Fruit fly (Drosophila melanogaster): ENCODE results near the gene nau.

The nau gene

dm6 chr3R:23723381-23724034, 5.4 kb upstream of the nau start (continued):
- TF ChIP-seq otp (GFP tag; IDR thresholded peaks at IDR 0.05) (peak; percentile 75; the same call in 2 of the 3 replicates), Adf1 (GFP tag; IDR thresholded peaks at IDR 0.05) (no peak), z (GFP tag; IDR thresholded peaks at IDR 0.05) (peak; percentile 56; the same call in 1 of the 3 replicates), CG4854 (GFP tag; optimal IDR thresholded peaks at IDR 0.05) (peak; percentile 37), CG11247 (GFP tag; IDR thresholded peaks at IDR 0.05) (no peak), lab (GFP tag; optimal IDR thresholded peaks at IDR 0.05) (peak; percentile 56), Xrp1 (GFP tag; IDR thresholded peaks at IDR 0.05) (peak; percentile 90), Chrac-16 (GFP tag; optimal IDR thresholded peaks at IDR 0.05) (no peak), sob (GFP tag; IDR thresholded peaks at IDR 0.05) (no peak), CG11695 (GFP tag; IDR thresholded peaks at IDR 0.05) (peak; percentile 44; the same call in 1 of the 3 replicates), NK7.1 (GFP tag; optimal IDR thresholded peaks at IDR 0.05) (no peak), CG34376 (GFP tag; optimal IDR thresholded peaks at IDR 0.05) (peak; percentile 88), Dbx (GFP tag; IDR thresholded peaks at IDR 0.05) (peak; percentile 78; the same call in 2 of the 3 replicates), sim (GFP tag; IDR thresholded peaks at IDR 0.05) (peak; percentile 72), aop (GFP tag; IDR thresholded peaks at IDR 0.05) (no peak), CG18011 (GFP tag; optimal IDR thresholded peaks at IDR 0.05) (no peak), CG3838 (GFP tag; optimal IDR thresholded peaks at IDR 0.05) (no peak), CG10654 (GFP tag; optimal IDR thresholded peaks at IDR 0.05) (no peak), CG10147 (GFP tag; optimal IDR thresholded peaks at IDR 0.05) (no peak), Camta (GFP tag; optimal IDR thresholded peaks at IDR 0.05) (peak; percentile 49), ci (GFP tag; IDR thresholded peaks at IDR 0.05) (peak; percentile 81), CG10462 (GFP tag; optimal IDR thresholded peaks at IDR 0.05) (peak; percentile 21), ken (GFP tag; IDR thresholded peaks at IDR 0.05) (0 out of 3 replicates have a peak, but pooled peaks have one; percentile 12), repo (GFP tag; optimal IDR thresholded peaks at IDR 0.05) (peak; percentile 85), caup (GFP tag; optimal IDR thresholded peaks at IDR 0.05; ENCODE audit: severe bottlenecking) (peak; percentile 27), CG16779 (GFP tag; IDR thresholded peaks at IDR 0.05) (no peak), dati (GFP tag; IDR thresholded peaks at IDR 0.05) (0 out of 2 replicates have a peak, but pooled peaks have one; percentile 19), CG33213 (GFP tag; optimal IDR thresholded peaks at IDR 0.05) (peak; percentile 61), CG12769 (tag; optimal IDR thresholded peaks at IDR 0.05) (no peak), dpn (GFP tag; optimal IDR thresholded peaks at IDR 0.05) (no peak), pfk (GFP tag; optimal IDR thresholded peaks at IDR 0.05) (peak; percentile 43), eyg (GFP tag; optimal IDR thresholded peaks at IDR 0.05) (peak; percentile 75), eve (GFP tag; optimal IDR thresholded peaks at IDR 0.05) (peak in 1 of 2 experiments; percentile 85), lbe (GFP tag; optimal IDR thresholded peaks at IDR 0.05) (peak; percentile 39), crol (GFP tag; IDR thresholded peaks at IDR 0.05) (0 out of 2 replicates have a peak, but pooled peaks have one; percentile 3), btn (GFP tag; optimal IDR thresholded peaks at IDR 0.05) (no peak), Nf-YB (GFP tag; optimal IDR thresholded peaks at IDR 0.05) (no peak), CG7839 (tag; optimal IDR thresholded peaks at IDR 0.05) (peak; percentile 22), CG15601 (tag; optimal IDR thresholded peaks at IDR 0.05) (peak; percentile 60), BtbVII (GFP tag; optimal IDR thresholded peaks at IDR 0.05) (no peak), CG2202 (tag; optimal IDR thresholded peaks at IDR 0.05) (peak; percentile 10), CG33557 (GFP tag; optimal IDR thresholded peaks at IDR 0.05) (peak; percentile 30), CG8765 (GFP tag; IDR thresholded peaks at IDR 0.05) (no peak), CG8388 (GFP tag; optimal IDR thresholded peaks at IDR 0.05) (no peak), Poxn (GFP tag; IDR thresholded peaks at IDR 0.05) (no peak), chn (GFP tag; optimal IDR thresholded peaks at IDR 0.05) (no peak), danr (GFP tag; IDR thresholded peaks at IDR 0.05) (no peak), yki (optimal IDR thresholded peaks at IDR 0.05) (no peak), sna (GFP tag; IDR thresholded peaks at IDR 0.05; ENCODE audit: partially characterized antibody) (no peak), D19B (GFP tag; optimal IDR thresholded peaks at IDR 0.05) (no peak), B-H2 (GFP tag; optimal IDR thresholded peaks at IDR 0.05) (no peak)
